Worm (Caenorhabditis elegans): ENCODE results near the gene trpp-6.
"Not testable (repeated sequence)": the region's sequence is repeated elsewhere in the genome, so short reads cannot be mapped to it uniquely, and the experiment has no call there.

DNA sequence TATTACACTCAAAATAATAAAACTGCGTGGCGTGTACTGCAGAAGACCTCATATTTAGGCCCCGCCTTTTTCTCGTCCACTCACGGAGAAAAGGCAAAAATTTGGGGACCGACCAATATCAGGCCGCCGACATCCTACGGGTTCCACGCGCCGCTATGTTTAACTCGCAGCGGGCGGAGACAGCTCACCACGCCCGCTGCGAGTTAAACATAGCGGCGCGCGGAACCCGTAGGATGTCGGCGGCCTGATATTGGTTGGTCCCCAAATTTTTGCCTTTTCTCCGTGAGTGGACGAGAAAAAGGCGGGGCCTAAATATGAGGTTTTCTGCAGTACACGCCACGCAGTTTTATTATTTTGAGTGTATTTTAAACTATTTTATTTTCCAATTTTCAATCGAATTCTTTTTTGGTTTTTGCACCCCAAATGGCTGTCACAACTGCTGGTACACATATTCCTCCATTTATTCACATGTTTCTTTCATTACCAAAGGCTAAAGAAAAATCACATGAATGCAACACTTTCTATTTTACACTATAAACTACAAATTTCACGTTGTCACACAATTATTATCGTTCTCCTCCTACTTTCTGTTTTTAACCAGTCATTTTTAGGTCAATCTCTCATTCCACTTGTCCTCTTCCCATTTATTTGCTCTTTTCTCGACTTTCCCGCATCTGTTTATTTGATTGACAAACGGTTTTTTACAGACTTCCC is 12.5 kb downstream of the trpp-6 start, which contains the start of gene uda-1:
- TF ChIP-seq mdl-1 (tag; optimal IDR thresholded peaks at IDR 0.05); efl-1 (optimal IDR thresholded peaks at IDR 0.05); efl-1 (GFP tag; optimal IDR thresholded peaks at IDR 0.05 in 1 of 2); sox-4 (tag; optimal IDR thresholded peaks at IDR 0.05); nhr-12 (tag; optimal IDR thresholded peaks at IDR 0.05); dsc-1 (tag; optimal IDR thresholded peaks at IDR 0.05); rnt-1 (tag; optimal IDR thresholded peaks at IDR 0.05); pqm-1 (tag; optimal IDR thresholded peaks at IDR 0.05); lir-3 (tag; optimal IDR thresholded peaks at IDR 0.05; ENCODE audit: poor library complexity); grh-1 (GFP tag; IDR thresholded peaks at IDR 0.05); tlp-1 (tag; optimal IDR thresholded peaks at IDR 0.05); jun-1 (tag; optimal IDR thresholded peaks at IDR 0.05); ztf-11 (tag; optimal IDR thresholded peaks at IDR 0.05); lin-15B (tag; optimal IDR thresholded peaks at IDR 0.05): not testable (repeated sequence)
